Fruit fly (Drosophila melanogaster) whole organism, embryonic: Measurements from ENCODE around the gene VhaM9.7-d.

Experiments used
- Ada2b ChIP-seq: fragments of 200-800 bp; sonication (Bioruptor generic); IDR thresholded peaks from 2 replicates; pipeline ENCODE4 v1.3.6; 2022; ENCODE audit warnings: missing biosample characterization, missing genetic modification characterization
- Antp ChIP-seq: fragments of 200-800 bp; sonication (Bioruptor generic); optimal IDR thresholded peaks from 3 replicates; lab custom pipeline; 2016; ENCODE audit warnings: missing biosample characterization, missing genetic modification characterization
- Atf3 ChIP-seq: fragments of 200-800 bp; sonication (Bioruptor generic); optimal IDR thresholded peaks from 3 replicates; lab custom pipeline; 2016; ENCODE audit warnings: missing biosample characterization, missing genetic modification characterization
- BEAF-32 ChIP-seq: fragments of 200-800 bp; sonication (Bioruptor generic); optimal IDR thresholded peaks from 3 replicates; lab custom pipeline; 2017; ENCODE audit warnings: missing biosample characterization, missing genetic modification characterization, mild to moderate bottlenecking, moderate library complexity, missing genetic modification reagents
- Bdp1 ChIP-seq: fragments of 200-800 bp; sonication (Bioruptor generic); optimal IDR thresholded peaks from 3 replicates; lab custom pipeline; 2016; ENCODE audit warnings: missing biosample characterization, missing genetic modification characterization
- C15 ChIP-seq: fragments of 200-800 bp; sonication (Bioruptor generic); IDR thresholded peaks from 3 replicates; pipeline ENCODE4 v1.3.6; 2022; ENCODE audit warnings: missing biosample characterization, missing genetic modification characterization
- CG10431 ChIP-seq: fragments of 200-800 bp; sonication (Bioruptor generic); optimal IDR thresholded peaks from 3 replicates; lab custom pipeline; 2018; ENCODE audit warnings: missing biosample characterization, mild to moderate bottlenecking, missing genetic modification characterization
- CG10462 ChIP-seq: fragments of 200-800 bp; sonication (Bioruptor generic); optimal IDR thresholded peaks from 2 replicates; lab custom pipeline; 2016; ENCODE audit warnings: missing biosample characterization, missing genetic modification characterization
- CG11398 ChIP-seq: fragments of 200-800 bp; sonication (Bioruptor generic); optimal IDR thresholded peaks from 2 replicates; lab custom pipeline; 2016; ENCODE audit warnings: missing biosample characterization, missing genetic modification characterization
- CG14860 ChIP-seq: fragments of 200-800 bp; sonication (Bioruptor generic); IDR thresholded peaks from 3 replicates; pipeline ENCODE4 v1.3.6; 2022; ENCODE audit warnings: missing biosample characterization, missing genetic modification characterization; ENCODE audit not compliant: partially characterized antibody
- CG1647 ChIP-seq: fragments of 200-800 bp; sonication (Bioruptor generic); optimal IDR thresholded peaks from 3 replicates; lab custom pipeline; 2016; ENCODE audit warnings: missing biosample characterization, missing genetic modification characterization
- CG18262 ChIP-seq: fragments of 200-800 bp; optimal IDR thresholded peaks from 3 replicates; lab custom pipeline; 2019; ENCODE audit warnings: missing biosample characterization, mild to moderate bottlenecking, missing genetic modification characterization, moderate library complexity
- CG1832 ChIP-seq: fragments of 200-800 bp; sonication (Bioruptor generic); optimal IDR thresholded peaks from 2 replicates; lab custom pipeline; 2017; ENCODE audit warnings: missing biosample characterization, mild to moderate bottlenecking, missing genetic modification characterization, inconsistent platforms
- CG30020 ChIP-seq: fragments of 200-800 bp; optimal IDR thresholded peaks from 2 replicates; lab custom pipeline; 2019; ENCODE audit warnings: missing biosample characterization, mild to moderate bottlenecking, missing genetic modification characterization, moderate library complexity
- CG3065 ChIP-seq: fragments of 200-800 bp; sonication (Bioruptor generic); optimal IDR thresholded peaks from 2 replicates; lab custom pipeline; 2016; ENCODE audit warnings: missing biosample characterization, missing genetic modification characterization
- CG4404 ChIP-seq: fragments of 200-800 bp; sonication (Bioruptor generic); IDR thresholded peaks from 2 replicates; pipeline ENCODE4 v1.3.6; 2022; ENCODE audit warnings: missing biosample characterization, missing genetic modification characterization
- CG4707 ChIP-seq: fragments of 200-800 bp; sonication (Bioruptor generic); optimal IDR thresholded peaks from 2 replicates; lab custom pipeline; 2018; ENCODE audit warnings: missing biosample characterization, mild to moderate bottlenecking, missing genetic modification characterization, moderate library complexity
- CG7271 ChIP-seq: fragments of 200-800 bp; sonication (Bioruptor generic); optimal IDR thresholded peaks from 2 replicates; lab custom pipeline; 2018; ENCODE audit warnings: missing biosample characterization, mild to moderate bottlenecking, missing genetic modification characterization, moderate library complexity
- CG8359 ChIP-seq: fragments of 200-800 bp; sonication (Bioruptor generic); optimal IDR thresholded peaks from 2 replicates; lab custom pipeline; 2017; ENCODE audit warnings: missing biosample characterization, mild to moderate bottlenecking, missing genetic modification characterization, borderline replicate concordance
- CG9437 ChIP-seq: fragments of 200-800 bp; sonication (Bioruptor generic); optimal IDR thresholded peaks from 2 replicates; lab custom pipeline; 2018; ENCODE audit warnings: missing biosample characterization, mild to moderate bottlenecking, missing genetic modification characterization
- CG9609 ChIP-seq: fragments of 200-800 bp; sonication (Bioruptor generic); optimal IDR thresholded peaks from 3 replicates; lab custom pipeline; 2016; ENCODE audit warnings: missing biosample characterization, missing genetic modification characterization
- CTCF ChIP-seq: fragments of 200-800 bp; sonication (Bioruptor generic); optimal IDR thresholded peaks from 2 replicates; lab custom pipeline; 2017; ENCODE audit warnings: missing biosample characterization, mild to moderate bottlenecking, missing genetic modification characterization, moderate library complexity
- Doc2 ChIP-seq: fragments of 200-800 bp; sonication (Bioruptor generic); IDR thresholded peaks from 2 replicates; pipeline ENCODE4 v1.3.6; 2022; ENCODE audit warnings: missing biosample characterization, missing genetic modification characterization
- Ets97D ChIP-seq: fragments of 200-800 bp; sonication (Bioruptor generic); optimal IDR thresholded peaks from 3 replicates; lab custom pipeline; 2016; ENCODE audit warnings: missing biosample characterization, missing genetic modification characterization
- Lim3 ChIP-seq: fragments of 200-800 bp; sonication (Bioruptor generic); IDR thresholded peaks from 2 replicates; pipeline ENCODE4 v1.3.6; 2022; ENCODE audit warnings: missing biosample characterization, missing genetic modification characterization
- MESR4 ChIP-seq: fragments of 200-800 bp; sonication (Bioruptor generic); optimal IDR thresholded peaks from 2 replicates; lab custom pipeline; 2018; ENCODE audit warnings: missing biosample characterization, mild to moderate bottlenecking, missing genetic modification characterization, moderate library complexity
- Meics ChIP-seq: fragments of 200-800 bp; sonication (Bioruptor generic); optimal IDR thresholded peaks from 2 replicates; lab custom pipeline; 2017; ENCODE audit warnings: missing biosample characterization, mild to moderate bottlenecking, missing genetic modification characterization
- Mrtf ChIP-seq: fragments of 200-800 bp; sonication (Bioruptor generic); IDR thresholded peaks from 3 replicates; pipeline ENCODE4 v1.3.6; 2022; ENCODE audit warnings: missing biosample characterization, missing genetic modification characterization
- Optix ChIP-seq: fragments of 200-800 bp; sonication (Bioruptor generic); IDR thresholded peaks from 3 replicates; pipeline ENCODE4 v1.3.6; 2022; ENCODE audit warnings: missing biosample characterization, missing genetic modification characterization
- Sox100B ChIP-seq: fragments of 200-800 bp; sonication (Bioruptor generic); optimal IDR thresholded peaks from 3 replicates; lab custom pipeline; 2018; ENCODE audit warnings: missing biosample characterization, mild to moderate bottlenecking, missing genetic modification characterization
- Sox102F ChIP-seq: fragments of 200-800 bp; sonication (Bioruptor generic); optimal IDR thresholded peaks from 2 replicates; lab custom pipeline; 2018; ENCODE audit warnings: missing biosample characterization, mild to moderate bottlenecking, missing genetic modification characterization, moderate library complexity
- az2 ChIP-seq: fragments of 200-800 bp; sonication (Bioruptor generic); optimal IDR thresholded peaks from 3 replicates; lab custom pipeline; 2016; ENCODE audit warnings: missing biosample characterization, missing genetic modification characterization
- bab2 ChIP-seq: fragments of 200-800 bp; sonication (Bioruptor generic); optimal IDR thresholded peaks from 2 replicates; lab custom pipeline; 2016; ENCODE audit warnings: missing biosample characterization, missing genetic modification characterization
- bbx ChIP-seq: fragments of 200-800 bp; sonication (Bioruptor generic); IDR thresholded peaks from 2 replicates; pipeline ENCODE4 v1.3.6; 2022; ENCODE audit warnings: missing biosample characterization, missing genetic modification characterization; ENCODE audit not compliant: partially characterized antibody
- br ChIP-seq: fragments of >200 bp; optimal IDR thresholded peaks from 2 replicates; lab custom pipeline; 2017
- crol ChIP-seq: fragments of 200-800 bp; sonication (Bioruptor generic); IDR thresholded peaks from 2 replicates; pipeline ENCODE4 v1.3.6; 2022; ENCODE audit warnings: missing biosample characterization, missing genetic modification characterization
- danr ChIP-seq: fragments of 200-800 bp; sonication (Bioruptor generic); IDR thresholded peaks from 2 replicates; pipeline ENCODE4 v1.3.6; 2022; ENCODE audit warnings: missing biosample characterization, missing genetic modification characterization
- exex ChIP-seq: fragments of 200-800 bp; sonication (Bioruptor generic); optimal IDR thresholded peaks from 4 replicates; lab custom pipeline; 2018; ENCODE audit warnings: missing biosample characterization, mild to moderate bottlenecking, missing genetic modification characterization, moderate library complexity
- fru ChIP-seq: fragments of >200 bp; optimal IDR thresholded peaks from 2 replicates; lab custom pipeline; 2017
- gem ChIP-seq: fragments of 200-800 bp; sonication (Bioruptor generic); optimal IDR thresholded peaks from 2 replicates; lab custom pipeline; 2019; ENCODE audit warnings: missing biosample characterization, mild to moderate bottlenecking, missing genetic modification characterization, moderate library complexity
- ind ChIP-seq: fragments of 200-800 bp; sonication (Bioruptor generic); optimal IDR thresholded peaks from 3 replicates; lab custom pipeline; 2016; ENCODE audit warnings: missing biosample characterization, missing genetic modification characterization
- jing ChIP-seq: fragments of 200-800 bp; sonication (Bioruptor generic); optimal IDR thresholded peaks from 2 replicates; lab custom pipeline; 2018; ENCODE audit warnings: missing biosample characterization, mild to moderate bottlenecking, missing genetic modification characterization
- jumu ChIP-seq: fragments of 200-800 bp; sonication (Bioruptor generic); optimal IDR thresholded peaks from 3 replicates; lab custom pipeline; 2016; ENCODE audit warnings: missing biosample characterization, missing genetic modification characterization
- luna ChIP-seq: fragments of 200-800 bp; sonication (Bioruptor generic); optimal IDR thresholded peaks from 2 replicates; lab custom pipeline; 2016; ENCODE audit warnings: missing biosample characterization, missing genetic modification characterization
- nerfin-2 ChIP-seq: fragments of 200-800 bp; sonication (Bioruptor generic); IDR thresholded peaks from 2 replicates; pipeline ENCODE4 v1.3.6; 2022; ENCODE audit warnings: missing biosample characterization, missing genetic modification characterization; ENCODE audit not compliant: partially characterized antibody
- pfk ChIP-seq: fragments of 200-800 bp; sonication (Bioruptor generic); optimal IDR thresholded peaks from 2 replicates; lab custom pipeline; 2018; ENCODE audit warnings: missing biosample characterization, mild to moderate bottlenecking, missing genetic modification characterization, moderate library complexity
- seq ChIP-seq: fragments of 200-800 bp; sonication (Bioruptor generic); IDR thresholded peaks from 2 replicates; pipeline ENCODE4 v1.3.6; 2022; ENCODE audit warnings: missing biosample characterization, missing genetic modification characterization
- slbo ChIP-seq: fragments of 200-800 bp; sonication (Bioruptor generic); IDR thresholded peaks from 2 replicates; pipeline ENCODE4 v1.3.6; 2022; ENCODE audit warnings: missing biosample characterization, missing genetic modification characterization
- sr ChIP-seq: fragments of 200-800 bp; sonication (Bioruptor generic); IDR thresholded peaks from 3 replicates; pipeline ENCODE4 v1.3.6; 2022; ENCODE audit warnings: missing biosample characterization, missing genetic modification characterization
- trh ChIP-seq: fragments of 200-800 bp; sonication (Bioruptor generic); optimal IDR thresholded peaks from 2 replicates; lab custom pipeline; 2016; ENCODE audit warnings: missing biosample characterization, missing genetic modification characterization
- vfl ChIP-seq: fragments of 200-800 bp; sonication (Bioruptor generic); optimal IDR thresholded peaks from 2 replicates; lab custom pipeline; 2016; ENCODE audit warnings: missing biosample characterization, missing genetic modification characterization

VhaM9.7-d gene

dm6 chr3R:16969361-16970355, 5.3 kb upstream of the VhaM9.7-d start (continued):
- TF ChIP-seq Bdp1 (GFP tag; lab: Kevin White, UChicago) (peak; percentile 2), jumu (GFP tag; lab: Kevin White, UChicago) (no peak), CG14860 (GFP tag; lab: Robert Waterston, UW) (no peak), slbo (peak; percentile 80), bab2 (GFP tag; lab: Kevin White, UChicago) (peak; percentile 10), Lim3 (no peak), CG9437 (GFP tag; lab: Kevin White, UChicago) (peak; percentile 8), seq (GFP tag; lab: Robert Waterston, UW) (peak; percentile 95), ind (GFP tag; lab: Kevin White, UChicago) (peak; percentile 54), Sox100B (GFP tag; lab: Kevin White, UChicago) (peak; percentile 64), luna (GFP tag; lab: Kevin White, UChicago) (no peak), CG9609 (GFP tag; lab: Kevin White, UChicago) (no peak), CG4707 (GFP tag; lab: Kevin White, UChicago) (no peak), CG11398 (GFP tag; lab: Kevin White, UChicago) (no peak), pfk (GFP tag; lab: Kevin White, UChicago) (no peak), Sox102F (GFP tag; lab: Kevin White, UChicago) (no peak), br (lab: Kevin White, UChicago) (no peak), bbx (GFP tag; lab: Robert Waterston, UW) (no peak), Optix (no peak), BEAF-32 (no peak), Doc2 (GFP tag; lab: Robert Waterston, UW) (no peak), Atf3 (GFP tag; lab: Kevin White, UChicago) (no peak), jing (GFP tag; lab: Kevin White, UChicago) (no peak), CG10431 (GFP tag; lab: Kevin White, UChicago) (no peak), fru (lab: Kevin White, UChicago) (no peak), CG1647 (GFP tag; lab: Kevin White, UChicago) (no peak), CG7271 (no peak), trh (GFP tag; lab: Kevin White, UChicago) (no peak), CG8359 (GFP tag; lab: Kevin White, UChicago) (peak; percentile 11), vfl (GFP tag; lab: Kevin White, UChicago) (no peak), Antp (GFP tag; lab: Kevin White, UChicago) (peak; percentile 2), Ada2b (GFP tag; lab: Robert Waterston, UW) (peak; percentile 44; the same call in 1 of the 2 replicates), CG10462 (GFP tag; lab: Kevin White, UChicago) (peak; percentile 65), sr (no peak), Mrtf (GFP tag; lab: Robert Waterston, UW) (peak; percentile 38; the same call in 1 of the 3 replicates), crol (GFP tag; lab: Robert Waterston, UW) (peak; percentile 48; the same call in 1 of the 2 replicates), CG4404 (GFP tag; lab: Robert Waterston, UW) (no peak), nerfin-2 (GFP tag; lab: Robert Waterston, UW) (no peak), CG1832 (GFP tag; lab: Kevin White, UChicago) (no peak), MESR4 (GFP tag; lab: Kevin White, UChicago) (no peak), danr (GFP tag; lab: Robert Waterston, UW) (no peak), CG18262 (tag; lab: Kevin White, UChicago) (peak; percentile 77), Meics (GFP tag; lab: Kevin White, UChicago) (no peak), exex (tag; lab: Kevin White, UChicago) (no peak), gem (tag; lab: Kevin White, UChicago) (peak; percentile 84), CG30020 (tag; lab: Kevin White, UChicago) (no peak), CTCF (GFP tag; lab: Kevin White, UChicago) (peak; percentile 97), az2 (peak; percentile 72), Ets97D (GFP tag; lab: Kevin White, UChicago) (peak; percentile 41), CG3065 (no peak), C15 (no peak)
